Fruit fly (Drosophila melanogaster) whole organism, adult: ENCODE measurements around the gene jim.

Source experiments
- CG11617 ChIP-seq: fragments of 200-800 bp; sonication (Bioruptor generic); optimal IDR thresholded peaks from 2 replicates; lab custom pipeline; 2017; ENCODE audit warnings: mild to moderate bottlenecking, missing biosample characterization, missing genetic modification reagents, missing genetic modification characterization
- CG12768 ChIP-seq: fragments of 200-800 bp; sonication (Bioruptor generic); optimal IDR thresholded peaks from 2 replicates; lab custom pipeline; 2017; ENCODE audit warnings: missing biosample characterization, missing genetic modification characterization, mild to moderate bottlenecking, moderate library complexity, missing genetic modification reagents
- CG14711 ChIP-seq: fragments of 200-800 bp; sonication (Bioruptor generic); optimal IDR thresholded peaks from 2 replicates; lab custom pipeline; 2018; ENCODE audit warnings: missing biosample characterization, mild to moderate bottlenecking, missing genetic modification characterization, moderate library complexity
- CG1620 ChIP-seq: fragments of 200-800 bp; sonication (Bioruptor generic); optimal IDR thresholded peaks from 2 replicates; lab custom pipeline; 2016; ENCODE audit warnings: missing biosample characterization, missing genetic modification characterization
- CG33017 ChIP-seq: fragments of 200-800 bp; sonication (Bioruptor generic); optimal IDR thresholded peaks from 2 replicates; lab custom pipeline; 2018; ENCODE audit warnings: missing biosample characterization, mild to moderate bottlenecking, missing genetic modification characterization, moderate library complexity
- CG5204 ChIP-seq: fragments of 200-800 bp; sonication (Bioruptor generic); optimal IDR thresholded peaks from 2 replicates; lab custom pipeline; 2016; ENCODE audit warnings: missing biosample characterization, missing genetic modification characterization
- CG7045 ChIP-seq: fragments of 200-800 bp; sonication (Bioruptor generic); optimal IDR thresholded peaks from 2 replicates; lab custom pipeline; 2017; ENCODE audit warnings: missing biosample characterization, mild to moderate bottlenecking, missing genetic modification characterization
- CG7101 ChIP-seq: fragments of 200-800 bp; sonication (Bioruptor generic); optimal IDR thresholded peaks from 2 replicates; lab custom pipeline; 2018; ENCODE audit warnings: missing biosample characterization, mild to moderate bottlenecking, missing genetic modification characterization, moderate library complexity
- Clk ChIP-seq: fragments of 200-800 bp; sonication (Bioruptor generic); optimal IDR thresholded peaks from 2 replicates; lab custom pipeline; 2017; ENCODE audit warnings: missing biosample characterization, missing genetic modification characterization
- Crg-1 ChIP-seq: fragments of 200-800 bp; sonication (Bioruptor generic); optimal IDR thresholded peaks from 2 replicates; lab custom pipeline; 2016; ENCODE audit warnings: missing biosample characterization, missing genetic modification characterization
- Hr96 ChIP-seq: fragments of 200-800 bp; sonication (Bioruptor generic); optimal IDR thresholded peaks from 2 replicates; lab custom pipeline; 2016; ENCODE audit warnings: missing biosample characterization, missing genetic modification characterization
- Mnt ChIP-seq: fragments of 200-800 bp; sonication (Bioruptor generic); optimal IDR thresholded peaks from 2 replicates; lab custom pipeline; 2016; ENCODE audit warnings: missing biosample characterization, mild to moderate bottlenecking, missing genetic modification characterization
- bab1 ChIP-seq: fragments of 200-800 bp; sonication (Bioruptor generic); optimal IDR thresholded peaks from 3 replicates; lab custom pipeline; 2019; ENCODE audit warnings: missing biosample characterization, mild to moderate bottlenecking, missing genetic modification characterization, moderate library complexity
- cic ChIP-seq: fragments of 200-800 bp; sonication (Bioruptor generic); optimal IDR thresholded peaks from 2 replicates; lab custom pipeline; 2017; ENCODE audit warnings: missing biosample characterization, mild to moderate bottlenecking, missing genetic modification characterization, moderate library complexity
- cnc ChIP-seq, 2 experiments: fragments of >200 bp; optimal IDR thresholded peaks; 2 replicates each; lab custom pipeline; 2017
- kay ChIP-seq: fragments of 200-800 bp; sonication (Bioruptor generic); peaks from one replicate; lab custom pipeline; 2016; ENCODE audit warnings: missing biosample characterization, missing genetic modification characterization, borderline replicate concordance
- ovo ChIP-seq: fragments of 200-800 bp; sonication (Bioruptor generic); optimal IDR thresholded peaks from 2 replicates; lab custom pipeline; 2016; ENCODE audit warnings: missing biosample characterization, missing genetic modification characterization
- pad ChIP-seq: fragments of 200-800 bp; sonication (Bioruptor generic); optimal IDR thresholded peaks from 3 replicates; lab custom pipeline; 2017; ENCODE audit warnings: missing biosample characterization, missing genetic modification characterization, mild to moderate bottlenecking, moderate library complexity, missing genetic modification reagents
- tj ChIP-seq: fragments of 200-800 bp; sonication (Bioruptor generic); optimal IDR thresholded peaks from 3 replicates; lab custom pipeline; 2017; ENCODE audit warnings: missing biosample characterization, mild to moderate bottlenecking, missing genetic modification characterization, moderate library complexity
- toe ChIP-seq: fragments of 200-800 bp; sonication (Bioruptor generic); optimal IDR thresholded peaks from 2 replicates; lab custom pipeline; 2016; ENCODE audit warnings: missing biosample characterization, missing genetic modification characterization

Gene jim

dm6 chr3L:22839726-22840228, 4.8 kb upstream of the jim start:
- TF ChIP-seq kay (GFP tag; lab: Kevin White, UChicago) (no peak), tj (GFP tag; lab: Kevin White, UChicago) (peak; percentile 51), Clk (GFP tag; lab: Kevin White, UChicago) (peak; percentile 50), cic (peak; percentile 48), ovo (GFP tag; lab: Kevin White, UChicago) (no peak), Hr96 (GFP tag; lab: Kevin White, UChicago) (no peak), Mnt (GFP tag; lab: Kevin White, UChicago) (peak; percentile 10), pad (GFP tag; lab: Kevin White, UChicago) (peak; percentile 18), CG7045 (GFP tag; lab: Kevin White, UChicago) (peak; percentile 11), CG7101 (no peak), CG11617 (GFP tag; lab: Kevin White, UChicago) (no peak), CG1620 (no peak)

dm6 chr3L:22839243-22839642, 4.2 kb upstream of the jim start:
- TF ChIP-seq CG12768 (no peak), pad (GFP tag; lab: Kevin White, UChicago) (no peak), tj (GFP tag; lab: Kevin White, UChicago) (no peak), Hr96 (GFP tag; lab: Kevin White, UChicago) (no peak)

dm6 chr3L:22837651-22838614, 2.9 kb upstream of the jim start:
- TF ChIP-seq CG33017 (tag; lab: Kevin White, UChicago) (peak; percentile 19), Clk (GFP tag; lab: Kevin White, UChicago) (peak; percentile 53), Hr96 (GFP tag; lab: Kevin White, UChicago) (peak; percentile 43), pad (GFP tag; lab: Kevin White, UChicago) (peak; percentile 13), bab1 (GFP tag; lab: Kevin White, UChicago) (no peak), CG14711 (tag; lab: Kevin White, UChicago) (peak; percentile 42), Mnt (GFP tag; lab: Kevin White, UChicago) (peak; percentile 23), CG5204 (GFP tag; lab: Kevin White, UChicago) (no peak), CG1620 (no peak), Crg-1 (no peak), cnc (optimal IDR thresholded peaks at IDR 0.05; lab: Kevin White, UChicago) (no peak), CG12768 (peak; percentile 69), CG11617 (GFP tag; lab: Kevin White, UChicago) (peak; percentile 4), CG7045 (GFP tag; lab: Kevin White, UChicago) (no peak), ovo (GFP tag; lab: Kevin White, UChicago) (no peak), kay (GFP tag; lab: Kevin White, UChicago) (peak; percentile 76), cic (peak; percentile 77), toe (peak; percentile 3), tj (GFP tag; lab: Kevin White, UChicago) (peak; percentile 29)

- TF ChIP-seq CG11617 (GFP tag; lab: Kevin White, UChicago): no peak
- TF ChIP-seq CG33017 (tag; lab: Kevin White, UChicago): no peak
- TF ChIP-seq Crg-1: no peak
- TF ChIP-seq CG7101: no peak
- TF ChIP-seq CG1620: no peak
- no peak for TF ChIP-seq toe
- no peak for TF ChIP-seq CG14711 (tag; lab: Kevin White, UChicago)
- TF ChIP-seq Mnt (GFP tag; lab: Kevin White, UChicago): no peak
- TF ChIP-seq Hr96 (GFP tag; lab: Kevin White, UChicago): no peak
- no peak for TF ChIP-seq pad (GFP tag; lab: Kevin White, UChicago)
- no peak for TF ChIP-seq CG5204 (GFP tag; lab: Kevin White, UChicago)
- TF ChIP-seq CG7045 (GFP tag; lab: Kevin White, UChicago): no peak
- TF ChIP-seq kay (GFP tag; lab: Kevin White, UChicago): no peak
- TF ChIP-seq CG12768: no peak
- TF ChIP-seq ovo (GFP tag; lab: Kevin White, UChicago): no peak
- TF ChIP-seq Clk (GFP tag; lab: Kevin White, UChicago): no peak
- no peak for TF ChIP-seq cnc (optimal IDR thresholded peaks at IDR 0.05; lab: Kevin White, UChicago)
- TF ChIP-seq cic: no peak
- no peak for TF ChIP-seq tj (GFP tag; lab: Kevin White, UChicago)
These were observed 1.8 kb upstream of the jim start, which contains the start of the genes CG11226 and CG45428 for dm6 chr3L:22836768-22837167. Gene CG11226, plus strand, starts transcription at chr3L:22837068. Gene CG45428, minus strand, starts transcription at chr3L:22837070.

dm6 chr3L:22830132-22830697, 4.8 kb downstream of the jim start:
- TF ChIP-seq kay (GFP tag; lab: Kevin White, UChicago) (no peak), tj (GFP tag; lab: Kevin White, UChicago) (peak; percentile 98)

dm6 chr3L:22826236-22826635, 8.8 kb downstream of the jim start:
- no peak for TF ChIP-seq Mnt (GFP tag; lab: Kevin White, UChicago)
- TF ChIP-seq CG5204 (GFP tag; lab: Kevin White, UChicago): no peak
- no peak for TF ChIP-seq cnc (optimal IDR thresholded peaks at IDR 0.05; lab: Kevin White, UChicago)
- TF ChIP-seq pad (GFP tag; lab: Kevin White, UChicago): no peak
- TF ChIP-seq tj (GFP tag; lab: Kevin White, UChicago): peak; percentile 93
- no peak for TF ChIP-seq CG7045 (GFP tag; lab: Kevin White, UChicago)
